Worm (Caenorhabditis elegans) whole organism, midembryonic: ENCODE measurements around the gene C47D2.1.

Experiments used
- T22C8.4 ChIP-seq: fragments of 200-800 bp; sonication (Bioruptor generic); IDR thresholded peaks from 2 replicates; pipeline ENCODE4 v1.3.6; 2022; ENCODE audit warnings: missing genetic modification characterization, missing compliant biosample characterization
- cog-1 ChIP-seq: sonication (generic microtip); optimal IDR thresholded peaks from 2 replicates; lab custom pipeline; 2016; ENCODE audit warnings: missing genetic modification characterization, missing compliant biosample characterization
- flt-1 ChIP-seq: fragments of 200-800 bp; sonication (Bioruptor generic); IDR thresholded peaks from 2 replicates; pipeline ENCODE4 v1.3.6; 2022; ENCODE audit warnings: missing genetic modification characterization, missing compliant biosample characterization
- klf-2 ChIP-seq: fragments of 200-800 bp; sonication (Bioruptor generic); conservative IDR thresholded peaks from 2 replicates; pipeline ENCODE4 v1.3.6; 2022; ENCODE audit warnings: missing genetic modification reagents, missing genetic modification characterization, missing compliant biosample characterization
- med-1 ChIP-seq: sonication (generic microtip); optimal IDR thresholded peaks from 2 replicates; lab custom pipeline; 2017; ENCODE audit warnings: missing genetic modification characterization, mild to moderate bottlenecking, missing compliant biosample characterization, antibody characterized with exemption, missing genetic modification reagents; ENCODE audit not compliant: insufficient read depth
- ref-1 ChIP-seq: fragments of 200-800 bp; sonication (Bioruptor generic); conservative IDR thresholded peaks from 2 replicates; pipeline ENCODE4 v1.3.6; 2022; ENCODE audit warnings: missing genetic modification reagents, missing genetic modification characterization, missing compliant biosample characterization
- tab-1 ChIP-seq: fragments of 200-800 bp; sonication (Bioruptor generic); IDR thresholded peaks from 2 replicates; pipeline ENCODE4 v1.3.6; 2022; ENCODE audit warnings: missing genetic modification characterization, missing compliant biosample characterization
- ztf-23 ChIP-seq: fragments of 200-800 bp; sonication (Bioruptor generic); IDR thresholded peaks from 2 replicates; pipeline ENCODE4 v1.3.6; 2022; ENCODE audit warnings: missing genetic modification reagents, missing genetic modification characterization, missing compliant biosample characterization
- ztf-29 ChIP-seq: fragments of 200-800 bp; sonication (Bioruptor generic); IDR thresholded peaks from 2 replicates; pipeline ENCODE4 v1.3.6; 2022; ENCODE audit warnings: missing genetic modification reagents, missing genetic modification characterization, missing compliant biosample characterization

ce11 chrX:8246126-8246525, 31.3 kb downstream of the C47D2.1 start, which contains the start of gene kqt-2:
- TF ChIP-seq flt-1 (GFP tag; lab: Robert Waterston, UW): no peak
- no peak for TF ChIP-seq cog-1 (tag; lab: Kevin White, UChicago)
- TF ChIP-seq ztf-23 (GFP tag; lab: Robert Waterston, UW): no peak
- no peak for TF ChIP-seq T22C8.4 (GFP tag; lab: Robert Waterston, UW)
- TF ChIP-seq med-1 (GFP tag; lab: Kevin White, UChicago): no peak
- no peak for TF ChIP-seq klf-2 (GFP tag; lab: Robert Waterston, UW)
- TF ChIP-seq ref-1 (GFP tag; lab: Robert Waterston, UW): no peak
- TF ChIP-seq tab-1 (GFP tag; lab: Robert Waterston, UW): no peak
- no peak for TF ChIP-seq ztf-29 (GFP tag; lab: Robert Waterston, UW)
